Worm (Caenorhabditis elegans) whole organism, L4 larva: ENCODE measurements around the gene C13A10.1.

Source experiments
- F49E8.2 ChIP-seq: sonication (generic microtip); optimal IDR thresholded peaks from 2 replicates; lab custom pipeline; 2016; ENCODE audit warnings: missing compliant biosample characterization, mild to moderate bottlenecking, missing genetic modification characterization, borderline replicate concordance
- nhr-237 ChIP-seq: sonication (generic microtip); optimal IDR thresholded peaks from 2 replicates; lab custom pipeline; 2017; ENCODE audit warnings: missing biosample characterization, missing genetic modification characterization
- zip-11 ChIP-seq: fragments of 200-800 bp; sonication (Bioruptor generic); IDR thresholded peaks from 2 replicates; pipeline ENCODE4 v1.3.6; 2022; ENCODE audit warnings: missing genetic modification characterization, missing compliant biosample characterization

ce11 chrII:1369322-1369721, 13.9 kb upstream of the C13A10.1 start:
- TF ChIP-seq F49E8.2: no peak
- TF ChIP-seq zip-11: no peak
- TF ChIP-seq nhr-237: no peak
